Comparison of ENCODE assay signal across 4 worm cellular contexts in the genomic region with DNA sequence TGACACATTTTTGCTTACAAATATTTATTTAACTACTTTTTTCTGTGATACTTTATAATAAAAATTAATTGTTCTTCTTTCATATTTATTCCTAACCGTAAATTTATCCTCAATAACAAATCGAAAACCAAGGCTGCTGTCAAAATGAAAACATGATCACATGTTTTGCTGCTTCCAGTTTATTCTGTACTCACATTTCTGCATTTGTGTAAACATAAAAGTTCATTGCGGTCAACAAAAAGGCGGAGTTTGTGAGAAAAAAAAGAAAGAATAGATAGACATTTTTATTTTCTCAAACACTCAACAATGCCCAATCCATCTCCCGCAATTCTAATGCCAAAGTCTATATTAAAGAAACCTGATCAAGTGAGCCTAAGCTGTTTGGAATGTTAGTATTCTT.
TF ChIP-seq lines count a peak whose summit lies in the region.

A gene (plus strand): TSS at position 301 of the 400 bp plus-strand sequence.

TF ChIP-seq in whole organism, L1 larva, 84 proteins besides CTCF, POLR2A, EP300 and RAD21:
- TF ChIP-seq nhr-76 (tag; optimal IDR thresholded peaks at IDR 0.05; lab: Kevin White, UChicago), result no peak
- TF ChIP-seq blmp-1 (tag; optimal IDR thresholded peaks at IDR 0.05; lab: Kevin White, UChicago), result peak; percentile 6

TF ChIP-seq in whole organism, L2 larva, 48 proteins besides CTCF, POLR2A, EP300 and RAD21:
- TF ChIP-seq nhr-11 (tag; optimal IDR thresholded peaks at IDR 0.05; lab: Kevin White, UChicago), result no peak
- peak; percentile 3 for TF ChIP-seq nhr-129 (tag; optimal IDR thresholded peaks at IDR 0.05; lab: Kevin White, UChicago)
- no peak for TF ChIP-seq fos-1 (tag; optimal IDR thresholded peaks at IDR 0.05; lab: Kevin White, UChicago)

TF ChIP-seq in whole organism, L3 larva, 47 proteins besides CTCF, POLR2A, EP300 and RAD21:
- TF ChIP-seq egl-27 (tag; optimal IDR thresholded peaks at IDR 0.05; lab: Kevin White, UChicago) (no peak), jun-1 (tag; optimal IDR thresholded peaks at IDR 0.05; lab: Kevin White, UChicago) (no peak), fos-1 (tag; optimal IDR thresholded peaks at IDR 0.05; lab: Kevin White, UChicago) (no peak), pha-4 (tag; optimal IDR thresholded peaks at IDR 0.05; lab: Kevin White, UChicago) (peak; percentile 58), nhr-76 (tag; optimal IDR thresholded peaks at IDR 0.05; lab: Kevin White, UChicago) (no peak), daf-12 (tag; optimal IDR thresholded peaks at IDR 0.05; lab: Kevin White, UChicago) (no peak)

TF ChIP-seq in whole organism, L4 larva, 104 proteins besides CTCF, POLR2A, EP300 and RAD21:
- no peak for TF ChIP-seq set-16 (GFP tag; IDR thresholded peaks at IDR 0.05; lab: Robert Waterston, UW)
- TF ChIP-seq aha-1 (tag; lab: Kevin White, UChicago), result peak; percentile 46
- no peak for TF ChIP-seq ceh-62 (tag; optimal IDR thresholded peaks at IDR 0.05; lab: Kevin White, UChicago)
